Fruit fly (Drosophila melanogaster): ENCODE data around the gene nmd.
A peak's percentile ranks its signal among the peaks of the same experiment; 100 is the strongest.

Gene nmd

DNA sequence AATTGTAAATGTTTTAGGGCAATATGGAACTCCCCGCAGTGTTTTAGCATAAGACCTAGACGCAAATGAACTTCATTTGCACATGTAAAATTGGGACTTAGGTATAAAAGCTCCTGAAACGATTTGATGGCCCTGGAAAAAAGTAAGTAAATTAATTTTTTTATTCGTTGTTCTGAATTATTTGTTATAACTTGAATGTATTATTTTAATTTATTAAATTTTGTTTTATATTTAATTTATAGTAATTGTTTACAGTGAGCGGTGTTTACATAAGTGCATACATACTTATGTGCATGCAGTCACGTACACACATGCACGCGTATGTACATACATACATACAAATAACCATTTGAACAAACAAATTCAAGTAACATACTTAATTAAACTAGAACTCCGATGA lies 27.3 kb downstream of the nmd start (continued):
- TF ChIP-seq CG5953 (GFP tag; IDR thresholded peaks at IDR 0.05), result 0 out of 2 replicates have a peak, but pooled peaks have one; percentile 16
- no peak for TF ChIP-seq pfk (GFP tag; optimal IDR thresholded peaks at IDR 0.05)
- TF ChIP-seq CrebB (tag; optimal IDR thresholded peaks at IDR 0.05), result no peak
- TF ChIP-seq B-H1 (GFP tag; IDR thresholded peaks at IDR 0.05), result peak; percentile 10; the same call in 1 of the 3 replicates
- TF ChIP-seq kah (GFP tag; optimal IDR thresholded peaks at IDR 0.05), result peak; percentile 44
- TF ChIP-seq CG17328 (GFP tag; IDR thresholded peaks at IDR 0.05), result 0 out of 2 replicates have a peak, but pooled peaks have one; percentile 31
- peak; percentile 29 for TF ChIP-seq CG17802 (tag; optimal IDR thresholded peaks at IDR 0.05)
- TF ChIP-seq Poxn (GFP tag; IDR thresholded peaks at IDR 0.05), result no peak
- TF ChIP-seq CG18764 (GFP tag; optimal IDR thresholded peaks at IDR 0.05), result peak; percentile 5
- no peak for TF ChIP-seq MTF-1 (GFP tag; optimal IDR thresholded peaks at IDR 0.05; ENCODE audit: borderline replicate concordance)
- TF ChIP-seq gce (GFP tag; IDR thresholded peaks at IDR 0.05), result peak; percentile 44; the same call in 1 of the 3 replicates
- peak; percentile 37 for TF ChIP-seq phol (tag; optimal IDR thresholded peaks at IDR 0.05)
- no peak for TF ChIP-seq CG4328 (GFP tag; optimal IDR thresholded peaks at IDR 0.05)
- peak; percentile 38 for TF ChIP-seq nom (GFP tag; optimal IDR thresholded peaks at IDR 0.05)
- no peak for TF ChIP-seq hkb (optimal IDR thresholded peaks at IDR 0.05)
- peak; percentile 48 for TF ChIP-seq hkb (GFP tag; IDR thresholded peaks at IDR 0.05)
- TF ChIP-seq lab (GFP tag; optimal IDR thresholded peaks at IDR 0.05), result no peak
- peak; percentile 61 for TF ChIP-seq CG14710 (tag; optimal IDR thresholded peaks at IDR 0.05)
- no peak for TF ChIP-seq sc (optimal IDR thresholded peaks at IDR 0.05)
- TF ChIP-seq sc (GFP tag; optimal IDR thresholded peaks at IDR 0.05), result no peak
- TF ChIP-seq CG11695 (GFP tag; IDR thresholded peaks at IDR 0.05), result peak; percentile 30; the same call in 1 of the 3 replicates
- TF ChIP-seq CG13296 (GFP tag; optimal IDR thresholded peaks at IDR 0.05), result no peak
- TF ChIP-seq CG6254 (GFP tag; optimal IDR thresholded peaks at IDR 0.05), result peak; percentile 69
- TF ChIP-seq vvl (GFP tag; IDR thresholded peaks at IDR 0.05), result peak; percentile 33; the same call in 1 of the 2 replicates
- peak; percentile 78 for TF ChIP-seq CG2712 (tag; optimal IDR thresholded peaks at IDR 0.05)
- peak in 1 of 2 experiments; percentile 60 for TF ChIP-seq Pdp1 (GFP tag; optimal IDR thresholded peaks at IDR 0.05)
- peak; percentile 57 for TF ChIP-seq CG10267 (tag; optimal IDR thresholded peaks at IDR 0.05)

dm6 chr2L:10272224-10272623 lies 31.5 kb downstream of the nmd start, which contains the start of gene trk:
Gene trk (minus strand): TSS chr2L:10272324.
- TF ChIP-seq CG13123 (GFP tag; optimal IDR thresholded peaks at IDR 0.05) (no peak), p53 (GFP tag; optimal IDR thresholded peaks at IDR 0.05) (no peak), Ravus (GFP tag; IDR thresholded peaks at IDR 0.05) (no peak), CrebB (tag; optimal IDR thresholded peaks at IDR 0.05) (no peak), her (GFP tag; optimal IDR thresholded peaks at IDR 0.05) (no peak), gt (GFP tag; IDR thresholded peaks at IDR 0.05) (no peak), disco-r (GFP tag; optimal IDR thresholded peaks at IDR 0.05) (no peak), CG14014 (GFP tag; IDR thresholded peaks at IDR 0.05) (no peak), CG3281 (GFP tag; optimal IDR thresholded peaks at IDR 0.05) (no peak), CG3407 (GFP tag; optimal IDR thresholded peaks at IDR 0.05) (no peak), C15 (GFP tag; IDR thresholded peaks at IDR 0.05) (no peak), CG32532 (GFP tag; IDR thresholded peaks at IDR 0.05) (no peak), CG10267 (tag; optimal IDR thresholded peaks at IDR 0.05) (no peak), hth (optimal IDR thresholded peaks at IDR 0.05) (no peak), CG6272 (GFP tag; IDR thresholded peaks at IDR 0.05) (no peak), org-1 (GFP tag; optimal IDR thresholded peaks at IDR 0.05) (no peak), Fer1 (GFP tag; optimal IDR thresholded peaks at IDR 0.05) (no peak), ato (GFP tag; IDR thresholded peaks at IDR 0.05; ENCODE audit: partially characterized antibody) (no peak), GATAe (GFP tag; conservative IDR thresholded peaks at IDR 0.05) (no peak)
